Fruit fly (Drosophila melanogaster) whole organism, wandering third instar larva: ENCODE data around the gene Paip2.

Experiments
- Abd-B ChIP-seq: fragments of >200 bp; optimal IDR thresholded peaks from 2 replicates; lab custom pipeline; 2017; ENCODE audit warnings: missing biosample characterization, missing genetic modification characterization
- CG32264 ChIP-seq: fragments of 200-800 bp; sonication (Bioruptor generic); optimal IDR thresholded peaks from 2 replicates; lab custom pipeline; 2016; ENCODE audit warnings: missing biosample characterization, missing genetic modification characterization
- CG9705 ChIP-seq: fragments of 200-800 bp; sonication (Bioruptor generic); optimal IDR thresholded peaks from 2 replicates; lab custom pipeline; 2018; ENCODE audit warnings: missing biosample characterization, mild to moderate bottlenecking, missing genetic modification characterization
- CrebA ChIP-seq: fragments of 200-800 bp; sonication (Bioruptor generic); optimal IDR thresholded peaks from 2 replicates; lab custom pipeline; 2016; ENCODE audit warnings: missing biosample characterization, mild to moderate bottlenecking, missing genetic modification characterization, borderline replicate concordance
- Dfd ChIP-seq: fragments of >200 bp; optimal IDR thresholded peaks from 2 replicates; lab custom pipeline; 2017; ENCODE audit warnings: missing biosample characterization, missing genetic modification characterization
- Dif ChIP-seq: fragments of 200-275, 200-300 bp; sonication (Bioruptor generic); optimal IDR thresholded peaks from 2 replicates; lab custom pipeline; 2018; ENCODE audit warnings: missing biosample characterization, missing genetic modification characterization; ENCODE audit not compliant: partially characterized antibody
- GATAd ChIP-seq: sonication (Bioruptor generic); optimal IDR thresholded peaks from 2 replicates; lab custom pipeline; 2016; ENCODE audit warnings: missing biosample characterization, missing genetic modification characterization
- HLH106 ChIP-seq: fragments of 200-800 bp; optimal IDR thresholded peaks from 3 replicates; lab custom pipeline; 2019; ENCODE audit warnings: missing biosample characterization, mild to moderate bottlenecking, missing genetic modification characterization, moderate library complexity
- Hnf4 ChIP-seq: fragments of 200-800 bp; sonication (Bioruptor generic); optimal IDR thresholded peaks from 2 replicates; lab custom pipeline; 2016; ENCODE audit warnings: missing biosample characterization, mild to moderate bottlenecking, missing genetic modification characterization
- Hr78 ChIP-seq: fragments of >200 bp; optimal IDR thresholded peaks from 2 replicates; lab custom pipeline; 2017; ENCODE audit warnings: missing biosample characterization, missing genetic modification characterization
- Hr83 ChIP-seq: fragments of 200-300 bp; sonication (Bioruptor generic); optimal IDR thresholded peaks from 2 replicates; lab custom pipeline; 2016; ENCODE audit warnings: missing biosample characterization, mild to moderate bottlenecking, missing genetic modification characterization, moderate library complexity; ENCODE audit not compliant: poor library complexity, severe bottlenecking
- Jra ChIP-seq: sonication (Bioruptor generic); optimal IDR thresholded peaks from 2 replicates; lab custom pipeline; 2016; ENCODE audit warnings: missing biosample characterization, missing genetic modification characterization
- Mio ChIP-seq: sonication (Bioruptor generic); optimal IDR thresholded peaks from 2 replicates; lab custom pipeline; 2016; ENCODE audit warnings: missing biosample characterization, missing genetic modification characterization
- Myc ChIP-seq: fragments of >200 bp; optimal IDR thresholded peaks from 2 replicates; lab custom pipeline; 2017
- N ChIP-seq: fragments of >200 bp; optimal IDR thresholded peaks from 2 replicates; lab custom pipeline; 2018; ENCODE audit warnings: missing biosample characterization, missing external identifiers, missing genetic modification characterization
- OdsH ChIP-seq: fragments of 200-800 bp; sonication (Bioruptor generic); optimal IDR thresholded peaks from 2 replicates; lab custom pipeline; 2016; ENCODE audit warnings: missing biosample characterization, mild to moderate bottlenecking, missing genetic modification characterization
- Rel ChIP-seq, 2 experiments: fragments of 200-800 bp; sonication (Bioruptor generic) in 1 of 2; optimal IDR thresholded peaks; 2 replicates in 1 of 2; 3 replicates in 1 of 2; lab custom pipeline; 2016 to 2019; ENCODE audit warnings: mild to moderate bottlenecking in 2 of 2, missing biosample characterization in 2 of 2, missing genetic modification characterization in 2 of 2, moderate library complexity in 1 of 2
- Sp1 ChIP-seq: fragments of 200-800 bp; sonication (Bioruptor generic); optimal IDR thresholded peaks from 3 replicates; lab custom pipeline; 2019; ENCODE audit warnings: missing biosample characterization, mild to moderate bottlenecking, missing genetic modification characterization, moderate library complexity
- Vsx2 ChIP-seq: fragments of 200-300, 225-300 bp; sonication (Bioruptor generic); optimal IDR thresholded peaks from 2 replicates; lab custom pipeline; 2018; ENCODE audit warnings: missing biosample characterization, missing genetic modification characterization; ENCODE audit not compliant: partially characterized antibody
- br ChIP-seq: fragments of 200-800 bp; sonication (Bioruptor generic); optimal IDR thresholded peaks from 2 replicates; lab custom pipeline; 2016; ENCODE audit warnings: missing biosample characterization, missing genetic modification characterization
- brk ChIP-seq: fragments of 200-800 bp; sonication (Bioruptor generic); optimal IDR thresholded peaks from 2 replicates; lab custom pipeline; 2016; ENCODE audit warnings: missing biosample characterization, mild to moderate bottlenecking, missing genetic modification characterization
- dl ChIP-seq, 2 experiments: fragments of 175-275, 200-275 bp in 1 of 2; fragments of 200-275 bp in 1 of 2; sonication (Bioruptor generic); optimal IDR thresholded peaks; lab custom pipeline; 2018; ENCODE audit warnings: mild to moderate bottlenecking in 2 of 2, missing biosample characterization in 2 of 2, missing genetic modification characterization in 2 of 2, moderate library complexity in 2 of 2; ENCODE audit not compliant: partially characterized antibody in 2 of 2, insufficient read depth in 1 of 2
- dmrt93B ChIP-seq: fragments of 200-800 bp; sonication (Bioruptor generic); optimal IDR thresholded peaks from 2 replicates; lab custom pipeline; 2018; ENCODE audit warnings: missing biosample characterization, mild to moderate bottlenecking, missing genetic modification characterization
- dsf ChIP-seq: sonication (Bioruptor generic); optimal IDR thresholded peaks from 2 replicates; lab custom pipeline; 2016; ENCODE audit warnings: missing biosample characterization, missing genetic modification characterization, borderline replicate concordance
- ey ChIP-seq: fragments of 200-800 bp; sonication (Bioruptor generic); optimal IDR thresholded peaks from 2 replicates; lab custom pipeline; 2016; ENCODE audit warnings: missing biosample characterization, missing genetic modification characterization
- foxo ChIP-seq, 2 experiments: fragments of 200-800 bp; sonication (Bioruptor generic); optimal IDR thresholded peaks; 2 replicates in 1 of 2; 3 replicates in 1 of 2; lab custom pipeline; 2016 to 2017; ENCODE audit warnings: missing biosample characterization in 2 of 2, missing genetic modification characterization in 2 of 2
- fru ChIP-seq: fragments of 200-800 bp; sonication (Bioruptor generic); optimal IDR thresholded peaks from 3 replicates; lab custom pipeline; 2016; ENCODE audit warnings: missing biosample characterization, mild to moderate bottlenecking, missing genetic modification characterization
- h ChIP-seq: fragments of 200-800 bp; sonication (Bioruptor generic); optimal IDR thresholded peaks from 3 replicates; lab custom pipeline; 2016; ENCODE audit warnings: missing biosample characterization, mild to moderate bottlenecking, missing genetic modification characterization
- jim ChIP-seq: fragments of 175-275, 200-325 bp; sonication (Bioruptor generic); optimal IDR thresholded peaks from 2 replicates; lab custom pipeline; 2016; ENCODE audit warnings: missing biosample characterization, mild to moderate bottlenecking, missing genetic modification characterization
- lola ChIP-seq: fragments of >200 bp; optimal IDR thresholded peaks from 2 replicates; lab custom pipeline; 2017; ENCODE audit warnings: missing biosample characterization, missing genetic modification characterization
- pan ChIP-seq: fragments of >200 bp; optimal IDR thresholded peaks from 2 replicates; lab custom pipeline; 2017
- psq ChIP-seq: fragments of 200-800 bp; sonication (Bioruptor generic); optimal IDR thresholded peaks from 3 replicates; lab custom pipeline; 2017; ENCODE audit warnings: missing biosample characterization, mild to moderate bottlenecking, missing genetic modification characterization, moderate library complexity
- rgr ChIP-seq: fragments of 200-800 bp; sonication (Bioruptor generic); optimal IDR thresholded peaks from 3 replicates; lab custom pipeline; 2016; ENCODE audit warnings: missing biosample characterization, mild to moderate bottlenecking, missing genetic modification characterization
- sage ChIP-seq: fragments of 200-800 bp; sonication (Bioruptor generic); optimal IDR thresholded peaks from 2 replicates; lab custom pipeline; 2016; ENCODE audit warnings: missing biosample characterization, mild to moderate bottlenecking, missing genetic modification characterization
- sv ChIP-seq: fragments of 200-800 bp; sonication (Bioruptor generic); optimal IDR thresholded peaks from 3 replicates; lab custom pipeline; 2016; ENCODE audit warnings: missing biosample characterization, missing genetic modification characterization
- tai ChIP-seq: sonication (Bioruptor generic); optimal IDR thresholded peaks from 2 replicates; lab custom pipeline; 2016; ENCODE audit warnings: missing biosample characterization, missing genetic modification characterization
- usp ChIP-seq: fragments of >200 bp; optimal IDR thresholded peaks from 2 replicates; lab custom pipeline; 2017; ENCODE audit warnings: missing biosample characterization, missing genetic modification characterization
- woc ChIP-seq: sonication (Bioruptor generic); optimal IDR thresholded peaks from 2 replicates; lab custom pipeline; 2016; ENCODE audit warnings: missing biosample characterization, mild to moderate bottlenecking, missing genetic modification characterization

Paip2 gene

dm6 chr3R:12980628-12981219 lies at the start of gene Paip2:
TSS of gene Paip2 (plus strand) at chr3R:12980792.
- TF ChIP-seq Dif (GFP tag; lab: Kevin White, UChicago) (no peak), rgr (GFP tag; lab: Kevin White, UChicago) (peak; percentile 14), sage (no peak), brk (GFP tag; lab: Kevin White, UChicago) (peak; percentile 51), foxo (GFP tag; optimal IDR thresholded peaks at IDR 0.05; lab: Kevin White, UChicago) (no peak), Mio (GFP tag; lab: Kevin White, UChicago) (no peak), Jra (GFP tag; lab: Kevin White, UChicago) (peak; percentile 19), tai (GFP tag; lab: Kevin White, UChicago) (peak; percentile 24), N (GFP tag; lab: Kevin White, UChicago) (no peak), Dfd (no peak), Abd-B (GFP tag; lab: Kevin White, UChicago) (no peak), Hr78 (no peak), CG32264 (no peak), sv (no peak), usp (GFP tag; lab: Kevin White, UChicago) (no peak), GATAd (GFP tag; lab: Kevin White, UChicago) (no peak), h (GFP tag; lab: Kevin White, UChicago) (peak; percentile 26), Myc (lab: Kevin White, UChicago) (peak; percentile 26), woc (GFP tag; lab: Kevin White, UChicago) (no peak), pan (lab: Kevin White, UChicago) (no peak), HLH106 (tag; lab: Kevin White, UChicago) (no peak), CrebA (no peak), br (no peak), dsf (GFP tag; lab: Kevin White, UChicago) (no peak), fru (GFP tag; lab: Kevin White, UChicago) (no peak), Sp1 (GFP tag; lab: Kevin White, UChicago) (peak; percentile 0), psq (GFP tag; lab: Kevin White, UChicago) (peak; percentile 20), CG9705 (GFP tag; lab: Kevin White, UChicago) (no peak), dmrt93B (GFP tag; lab: Kevin White, UChicago) (no peak), Hnf4 (peak; percentile 32), Rel (GFP tag; optimal IDR thresholded peaks at IDR 0.05; lab: Kevin White, UChicago) (no peak), Rel (tag; optimal IDR thresholded peaks at IDR 0.05; lab: Kevin White, UChicago) (peak; percentile 46), jim (GFP tag; lab: Kevin White, UChicago) (no peak)
- TF ChIP-seq, all 38 proteins: peak for 10

DNA sequence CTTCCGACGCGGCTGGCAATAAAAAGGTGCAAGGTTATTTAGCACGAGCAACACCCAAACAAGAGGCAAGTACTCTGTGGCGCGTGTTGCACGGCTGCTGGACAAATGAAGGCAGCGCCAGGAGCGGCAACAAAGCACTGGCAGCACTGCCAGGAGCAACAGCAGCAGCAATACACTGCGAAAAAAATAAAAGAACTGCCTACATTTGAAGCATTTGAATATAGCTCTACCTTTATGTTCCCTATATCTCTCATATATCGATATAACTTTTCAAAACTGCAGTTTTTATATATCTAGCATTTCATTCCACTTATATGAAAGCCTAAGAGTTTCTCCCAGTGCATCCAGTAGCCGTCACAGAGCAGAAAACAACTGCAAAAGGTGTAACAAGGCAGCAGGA lies 23.2 kb upstream of the Paip2 start:
- no peak for TF ChIP-seq psq (GFP tag; lab: Kevin White, UChicago)
- TF ChIP-seq Mio (GFP tag; lab: Kevin White, UChicago): no peak
- TF ChIP-seq GATAd (GFP tag; lab: Kevin White, UChicago): no peak
- TF ChIP-seq CG9705 (GFP tag; lab: Kevin White, UChicago): no peak
- peak; percentile 21 for TF ChIP-seq h (GFP tag; lab: Kevin White, UChicago)
- TF ChIP-seq Myc (lab: Kevin White, UChicago): no peak
- no peak for TF ChIP-seq CrebA
- TF ChIP-seq fru (GFP tag; lab: Kevin White, UChicago): peak; percentile 16
- TF ChIP-seq Jra (GFP tag; lab: Kevin White, UChicago): no peak
- no peak for TF ChIP-seq dl (GFP tag; optimal IDR thresholded peaks at IDR 0.05; lab: Kevin White, UChicago; ENCODE audit: insufficient read depth in 1 of 2, partially characterized antibody in 2 of 2)
- no peak for TF ChIP-seq Hr83
- TF ChIP-seq OdsH (GFP tag; lab: Kevin White, UChicago): no peak
- no peak for TF ChIP-seq lola (GFP tag; lab: Kevin White, UChicago)
- TF ChIP-seq N (GFP tag; lab: Kevin White, UChicago): no peak
- TF ChIP-seq CG32264: no peak
- TF ChIP-seq rgr (GFP tag; lab: Kevin White, UChicago): peak; percentile 6
- TF ChIP-seq brk (GFP tag; lab: Kevin White, UChicago): no peak
- no peak for TF ChIP-seq dmrt93B (GFP tag; lab: Kevin White, UChicago)
- no peak for TF ChIP-seq Sp1 (GFP tag; lab: Kevin White, UChicago)
- TF ChIP-seq usp (GFP tag; lab: Kevin White, UChicago): no peak
- TF ChIP-seq Vsx2: no peak
- no peak for TF ChIP-seq sage
- no peak for TF ChIP-seq dsf (GFP tag; lab: Kevin White, UChicago)
- TF ChIP-seq sv: no peak
- TF ChIP-seq HLH106 (tag; lab: Kevin White, UChicago): peak; percentile 44
- no peak for TF ChIP-seq pan (lab: Kevin White, UChicago)
- TF ChIP-seq jim (GFP tag; lab: Kevin White, UChicago): no peak
- no peak for TF ChIP-seq br
- TF ChIP-seq foxo (GFP tag; optimal IDR thresholded peaks at IDR 0.05; lab: Kevin White, UChicago): peak in 1 of 2 experiments; percentile 34
- TF ChIP-seq Hr78: no peak
- no peak for TF ChIP-seq Rel (GFP tag; optimal IDR thresholded peaks at IDR 0.05; lab: Kevin White, UChicago)
- no peak for TF ChIP-seq Rel (tag; optimal IDR thresholded peaks at IDR 0.05; lab: Kevin White, UChicago)
- TF ChIP-seq ey (GFP tag; lab: Kevin White, UChicago): peak; percentile 20
- no peak for TF ChIP-seq Hnf4
- no peak for TF ChIP-seq Abd-B (GFP tag; lab: Kevin White, UChicago)
- no peak for TF ChIP-seq Dif (GFP tag; lab: Kevin White, UChicago)
- no peak for TF ChIP-seq Dfd
- no peak for TF ChIP-seq woc (GFP tag; lab: Kevin White, UChicago)
- no peak for TF ChIP-seq tai (GFP tag; lab: Kevin White, UChicago)
